Worm (Caenorhabditis elegans): Measurements from ENCODE around the gene gtl-2.

The gtl-2 gene

ce11 chrIV:11288965-11289364, 15.7 kb downstream of the gtl-2 start (continued):
- no peak for TF ChIP-seq zfp-2 (tag; optimal IDR thresholded peaks at IDR 0.05)
- no peak for TF ChIP-seq vab-7 (GFP tag; IDR thresholded peaks at IDR 0.05)
- no peak for TF ChIP-seq F49E8.2 (tag; optimal IDR thresholded peaks at IDR 0.05; ENCODE audit: borderline replicate concordance)
- no peak for TF ChIP-seq set-16 (GFP tag; IDR thresholded peaks at IDR 0.05)
- TF ChIP-seq egl-43 (GFP tag; IDR thresholded peaks at IDR 0.05) = no peak
- no peak for TF ChIP-seq daf-12 (tag; optimal IDR thresholded peaks at IDR 0.05)
- TF ChIP-seq zip-2 (tag; optimal IDR thresholded peaks at IDR 0.05) = no peak
- TF ChIP-seq daf-19 (GFP tag; conservative IDR thresholded peaks at IDR 0.05) = no peak
- no peak for TF ChIP-seq lsy-2 (tag; optimal IDR thresholded peaks at IDR 0.05)
- peak; percentile 88 for TF ChIP-seq nhr-28 (tag; optimal IDR thresholded peaks at IDR 0.05)
- peak; percentile 90 for TF ChIP-seq dve-1 (tag; optimal IDR thresholded peaks at IDR 0.05; ENCODE audit: insufficient read depth)
- no peak for TF ChIP-seq daf-8 (GFP tag; IDR thresholded peaks at IDR 0.05)
- TF ChIP-seq nhr-25 (tag; optimal IDR thresholded peaks at IDR 0.05; ENCODE audit: borderline replicate concordance, insufficient read depth) = no peak
- no peak for TF ChIP-seq zfp-3 (GFP tag; conservative IDR thresholded peaks at IDR 0.05)
- no peak for TF ChIP-seq tag-97 (GFP tag; IDR thresholded peaks at IDR 0.05)
- peak; percentile 33 for TF ChIP-seq hlh-30 (tag; optimal IDR thresholded peaks at IDR 0.05; ENCODE audit: insufficient read depth)
- no peak for TF ChIP-seq F26F4.8 (GFP tag; conservative IDR thresholded peaks at IDR 0.05)
- TF ChIP-seq jun-1 (tag; optimal IDR thresholded peaks at IDR 0.05) = no peak
- TF ChIP-seq lin-1 (GFP tag; IDR thresholded peaks at IDR 0.05) = peak; percentile 57; the same call in 1 of the 2 replicates
- TF ChIP-seq zip-11 (GFP tag; IDR thresholded peaks at IDR 0.05) = no peak
- TF ChIP-seq nhr-77 (tag; optimal IDR thresholded peaks at IDR 0.05) = peak; percentile 84
- no peak for TF ChIP-seq nhr-76 (tag; optimal IDR thresholded peaks at IDR 0.05)
- no peak for TF ChIP-seq ceh-82 (tag; optimal IDR thresholded peaks at IDR 0.05)
- TF ChIP-seq nhr-111 (GFP tag; optimal IDR thresholded peaks at IDR 0.05) = no peak
- no peak for TF ChIP-seq ces-1 (GFP tag; optimal IDR thresholded peaks at IDR 0.05)
- no peak for TF ChIP-seq mdl-1 (tag; optimal IDR thresholded peaks at IDR 0.05)
- TF ChIP-seq lin-29 (GFP tag; IDR thresholded peaks at IDR 0.05) = no peak
- TF ChIP-seq T26A8.4 (GFP tag; IDR thresholded peaks at IDR 0.05) = no peak; the same call in 1 of the 2 replicates
- no peak for TF ChIP-seq F44E2.7 (GFP tag; IDR thresholded peaks at IDR 0.05)
- no peak for TF ChIP-seq dpl-1 (GFP tag; optimal IDR thresholded peaks at IDR 0.05)
- TF ChIP-seq fos-1 (tag; optimal IDR thresholded peaks at IDR 0.05) = no peak

- TF ChIP-seq Y5F2A.4 (GFP tag; optimal IDR thresholded peaks at IDR 0.05) = no peak
- TF ChIP-seq R02D3.7 (tag; optimal IDR thresholded peaks at IDR 0.05) = no peak
- no peak for TF ChIP-seq unc-62 (GFP tag; optimal IDR thresholded peaks at IDR 0.05 in 1 of 2)
- no peak for TF ChIP-seq unc-62 (tag; optimal IDR thresholded peaks at IDR 0.05)
- TF ChIP-seq zag-1 (tag; optimal IDR thresholded peaks at IDR 0.05) = no peak
- no peak for TF ChIP-seq sdz-12 (GFP tag; optimal IDR thresholded peaks at IDR 0.05)
- no peak for TF ChIP-seq ZK337.2 (GFP tag; IDR thresholded peaks at IDR 0.05)
- no peak for TF ChIP-seq gei-8 (GFP tag; optimal IDR thresholded peaks at IDR 0.05)
- TF ChIP-seq php-3 (GFP tag; IDR thresholded peaks at IDR 0.05) = no peak
- no peak for TF ChIP-seq dmd-8 (GFP tag; IDR thresholded peaks at IDR 0.05)
- no peak for TF ChIP-seq mxl-2 (GFP tag; conservative IDR thresholded peaks at IDR 0.05)
- no peak for TF ChIP-seq ceh-44 (GFP tag; IDR thresholded peaks at IDR 0.05)
- no peak for TF ChIP-seq F10B5.3 (tag; optimal IDR thresholded peaks at IDR 0.05)
- no peak for TF ChIP-seq ceh-62 (tag; optimal IDR thresholded peaks at IDR 0.05)
- TF ChIP-seq ama-1 (optimal IDR thresholded peaks at IDR 0.05) = no peak
- TF ChIP-seq lir-3 (tag; optimal IDR thresholded peaks at IDR 0.05) = no peak
Measured at ce11 chrIV:11296787-11297186, 23.5 kb downstream of the gtl-2 start, which contains the start of gene mttu-1. TSS of gene mttu-1 (minus strand) at chrIV:11296887.
